Fruit fly (Drosophila melanogaster) whole organism, embryonic: ENCODE results near the gene slmb.

Experiments
- Aef1 ChIP-seq: fragments of 200-800 bp; sonication (Bioruptor generic); IDR thresholded peaks from 3 replicates; pipeline ENCODE4 v1.3.6; 2022; ENCODE audit warnings: missing biosample characterization, missing genetic modification characterization
- B-H2 ChIP-seq: fragments of 200-800 bp; sonication (Bioruptor generic); optimal IDR thresholded peaks from 2 replicates; lab custom pipeline; 2018; ENCODE audit warnings: missing biosample characterization, mild to moderate bottlenecking, missing genetic modification characterization
- CG10979 ChIP-seq: fragments of 200-800 bp; sonication (Bioruptor generic); optimal IDR thresholded peaks from 2 replicates; lab custom pipeline; 2018; ENCODE audit warnings: missing biosample characterization, mild to moderate bottlenecking, missing genetic modification characterization, moderate library complexity
- CG11696 ChIP-seq: fragments of 200-800 bp; sonication (Bioruptor generic); IDR thresholded peaks from 2 replicates; pipeline ENCODE4 v1.3.6; 2022; ENCODE audit warnings: missing biosample characterization, missing genetic modification characterization
- CG12236 ChIP-seq: fragments of 200-800 bp; sonication (Bioruptor generic); optimal IDR thresholded peaks from 2 replicates; lab custom pipeline; 2016; ENCODE audit warnings: missing biosample characterization, missing genetic modification characterization
- CG12659 ChIP-seq: fragments of 200-800 bp; sonication (Bioruptor generic); optimal IDR thresholded peaks from 3 replicates; lab custom pipeline; 2017; ENCODE audit warnings: mild to moderate bottlenecking, missing biosample characterization, missing genetic modification reagents, missing genetic modification characterization
- CG13287 ChIP-seq: fragments of 200-800 bp; sonication (Bioruptor generic); IDR thresholded peaks from 2 replicates; pipeline ENCODE4 v1.3.6; 2022; ENCODE audit warnings: missing biosample characterization, missing genetic modification characterization; ENCODE audit not compliant: partially characterized antibody
- CG13296 ChIP-seq: fragments of 200-800 bp; sonication (Bioruptor generic); optimal IDR thresholded peaks from 3 replicates; lab custom pipeline; 2018; ENCODE audit warnings: missing biosample characterization, mild to moderate bottlenecking, missing genetic modification characterization
- CG13775 ChIP-seq: fragments of 200-800 bp; sonication (Bioruptor generic); optimal IDR thresholded peaks from 3 replicates; lab custom pipeline; 2017; ENCODE audit warnings: missing biosample characterization, mild to moderate bottlenecking, missing genetic modification characterization
- CG1529 ChIP-seq: fragments of 200-800 bp; sonication (Bioruptor generic); optimal IDR thresholded peaks from 3 replicates; lab custom pipeline; 2018; ENCODE audit warnings: missing biosample characterization, missing genetic modification characterization
- CG16815 ChIP-seq: fragments of 200-800 bp; sonication (Bioruptor generic); optimal IDR thresholded peaks from 3 replicates; lab custom pipeline; 2017; ENCODE audit warnings: missing biosample characterization, mild to moderate bottlenecking, missing genetic modification characterization
- CG2116 ChIP-seq: fragments of 200-800 bp; sonication (Bioruptor generic); optimal IDR thresholded peaks from 3 replicates; lab custom pipeline; 2018; ENCODE audit warnings: missing biosample characterization, mild to moderate bottlenecking, missing genetic modification characterization
- CG2202 ChIP-seq: fragments of 200-800 bp; sonication (Bioruptor generic); optimal IDR thresholded peaks from 2 replicates; lab custom pipeline; 2018; ENCODE audit warnings: missing biosample characterization, mild to moderate bottlenecking, missing genetic modification characterization
- CG31441 ChIP-seq: fragments of 200-800 bp; sonication (Bioruptor generic); IDR thresholded peaks from 2 replicates; pipeline ENCODE4 v1.3.6; 2022; ENCODE audit warnings: missing biosample characterization, missing genetic modification characterization
- CG33213 ChIP-seq: fragments of 200-800 bp; sonication (Bioruptor generic); optimal IDR thresholded peaks from 3 replicates; lab custom pipeline; 2016; ENCODE audit warnings: missing biosample characterization, missing genetic modification characterization
- CG4424 ChIP-seq: fragments of 200-800 bp; sonication (Bioruptor generic); optimal IDR thresholded peaks from 3 replicates; lab custom pipeline; 2016; ENCODE audit warnings: missing biosample characterization, missing genetic modification characterization
- CG6654 ChIP-seq: fragments of 200-800 bp; sonication (Bioruptor generic); optimal IDR thresholded peaks from 2 replicates; lab custom pipeline; 2017; ENCODE audit warnings: missing biosample characterization, mild to moderate bottlenecking, missing genetic modification characterization
- CG9876 ChIP-seq: fragments of 200-800 bp; sonication (Bioruptor generic); optimal IDR thresholded peaks from 2 replicates; lab custom pipeline; 2016; ENCODE audit warnings: missing biosample characterization, missing genetic modification characterization
- Camta ChIP-seq: fragments of 200-800 bp; sonication (Bioruptor generic); optimal IDR thresholded peaks from 2 replicates; lab custom pipeline; 2016; ENCODE audit warnings: missing biosample characterization, missing genetic modification characterization
- CrebB ChIP-seq: fragments of 200-800 bp; sonication (Bioruptor generic); optimal IDR thresholded peaks from 3 replicates; lab custom pipeline; 2018; ENCODE audit warnings: missing biosample characterization, mild to moderate bottlenecking, missing genetic modification characterization
- H15 ChIP-seq: fragments of 200-800 bp; sonication (Bioruptor generic); IDR thresholded peaks from 3 replicates; pipeline ENCODE4 v1.3.6; 2022; ENCODE audit warnings: missing biosample characterization, missing genetic modification characterization
- HHEX ChIP-seq: fragments of 200-800 bp; sonication (Bioruptor generic); optimal IDR thresholded peaks from 3 replicates; lab custom pipeline; 2017; ENCODE audit warnings: missing biosample characterization, mild to moderate bottlenecking, missing genetic modification characterization, missing genetic modification reagents
- Hand ChIP-seq: fragments of 200-800 bp; sonication (Bioruptor generic); optimal IDR thresholded peaks from 2 replicates; lab custom pipeline; 2017; ENCODE audit warnings: mild to moderate bottlenecking, missing biosample characterization, missing genetic modification reagents, missing genetic modification characterization
- Lim3 ChIP-seq: fragments of 200-800 bp; sonication (Bioruptor generic); IDR thresholded peaks from 2 replicates; pipeline ENCODE4 v1.3.6; 2022; ENCODE audit warnings: missing biosample characterization, missing genetic modification characterization
- NC2α ChIP-seq: fragments of 200-800 bp; sonication (Bioruptor generic); optimal IDR thresholded peaks from 2 replicates; lab custom pipeline; 2016; ENCODE audit warnings: missing biosample characterization, missing genetic modification characterization
- NC2β ChIP-seq: fragments of 200-800 bp; sonication (Bioruptor generic); optimal IDR thresholded peaks from 2 replicates; lab custom pipeline; 2016; ENCODE audit warnings: missing biosample characterization, missing genetic modification characterization
- Nf-YA ChIP-seq: fragments of 200-800 bp; sonication (Bioruptor generic); IDR thresholded peaks from 2 replicates; pipeline ENCODE4 v1.3.6; 2022; ENCODE audit warnings: missing biosample characterization, missing genetic modification characterization
- Poxn ChIP-seq: fragments of 200-800 bp; sonication (Bioruptor generic); IDR thresholded peaks from 2 replicates; pipeline ENCODE4 v1.3.6; 2022; ENCODE audit warnings: missing biosample characterization, missing genetic modification characterization
- Side ChIP-seq: fragments of 200-800 bp; sonication (Bioruptor generic); optimal IDR thresholded peaks from 2 replicates; lab custom pipeline; 2016; ENCODE audit warnings: missing biosample characterization, missing genetic modification characterization
- Stat92E ChIP-seq, 3 experiments: fragments of >200 bp in 2 of 3; fragments of 200-800 bp in 1 of 3; sonication (Bioruptor generic) in 1 of 3; optimal IDR thresholded peaks; 2 replicates each; lab custom pipeline; 2017 to 2019; ENCODE audit warnings: missing biosample characterization in 3 of 3, missing genetic modification characterization in 3 of 3, mild to moderate bottlenecking in 1 of 3, moderate library complexity in 1 of 3
- ab ChIP-seq: fragments of 200-800 bp; sonication (Bioruptor generic); optimal IDR thresholded peaks from 2 replicates; lab custom pipeline; 2016; ENCODE audit warnings: missing biosample characterization, missing genetic modification characterization
- abd-A ChIP-seq: fragments of 200-800 bp; sonication (Bioruptor generic); optimal IDR thresholded peaks from 3 replicates; lab custom pipeline; 2019; ENCODE audit warnings: missing biosample characterization, mild to moderate bottlenecking, missing genetic modification characterization, moderate library complexity
- caup ChIP-seq: fragments of 200-800 bp; sonication (Bioruptor generic); optimal IDR thresholded peaks from 3 replicates; lab custom pipeline; 2017; ENCODE audit warnings: missing biosample characterization, mild to moderate bottlenecking, missing genetic modification characterization, moderate library complexity; ENCODE audit not compliant: severe bottlenecking
- chinmo ChIP-seq: fragments of 200-800 bp; sonication (Bioruptor generic); IDR thresholded peaks from 4 replicates; pipeline ENCODE4 v1.3.6; 2022; ENCODE audit warnings: missing biosample characterization, missing genetic modification characterization; ENCODE audit not compliant: partially characterized antibody
- chn ChIP-seq: fragments of 200-800 bp; sonication (Bioruptor generic); optimal IDR thresholded peaks from 2 replicates; lab custom pipeline; 2016; ENCODE audit warnings: missing biosample characterization, missing genetic modification characterization
- crc ChIP-seq: fragments of 200-800 bp; sonication (Bioruptor generic); optimal IDR thresholded peaks from 2 replicates; lab custom pipeline; 2016; ENCODE audit warnings: missing biosample characterization, missing genetic modification characterization
- crol ChIP-seq: fragments of 200-800 bp; sonication (Bioruptor generic); IDR thresholded peaks from 2 replicates; pipeline ENCODE4 v1.3.6; 2022; ENCODE audit warnings: missing biosample characterization, missing genetic modification characterization
- dati ChIP-seq: fragments of 200-800 bp; sonication (Bioruptor generic); IDR thresholded peaks from 2 replicates; pipeline ENCODE4 v1.3.6; 2022; ENCODE audit warnings: missing biosample characterization, missing genetic modification characterization
- grau ChIP-seq: fragments of 200-800 bp; optimal IDR thresholded peaks from 3 replicates; lab custom pipeline; 2019; ENCODE audit warnings: missing biosample characterization, mild to moderate bottlenecking, missing genetic modification characterization, moderate library complexity
- her ChIP-seq: fragments of 200-800 bp; sonication (Bioruptor generic); optimal IDR thresholded peaks from 2 replicates; lab custom pipeline; 2016; ENCODE audit warnings: missing biosample characterization, missing genetic modification characterization
- inv ChIP-seq: fragments of 200-800 bp; sonication (Bioruptor generic); IDR thresholded peaks from 2 replicates; pipeline ENCODE4 v1.3.6; 2022; ENCODE audit warnings: missing biosample characterization, missing genetic modification characterization; ENCODE audit not compliant: partially characterized antibody
- knrl ChIP-seq: fragments of 200-800 bp; sonication (Bioruptor generic); IDR thresholded peaks from 3 replicates; pipeline ENCODE4 v1.3.6; 2022; ENCODE audit warnings: missing biosample characterization, missing genetic modification characterization; ENCODE audit not compliant: partially characterized antibody
- lmd ChIP-seq: fragments of 200-800 bp; sonication (Bioruptor generic); IDR thresholded peaks from 2 replicates; pipeline ENCODE4 v1.3.6; 2022; ENCODE audit warnings: missing biosample characterization, missing genetic modification characterization
- maf-S ChIP-seq: fragments of 200-800 bp; sonication (Bioruptor generic); optimal IDR thresholded peaks from 2 replicates; lab custom pipeline; 2016; ENCODE audit warnings: missing biosample characterization, missing genetic modification characterization
- sim ChIP-seq: fragments of 200-800 bp; sonication (Bioruptor generic); IDR thresholded peaks from 2 replicates; pipeline ENCODE4 v1.3.6; 2022; ENCODE audit warnings: missing biosample characterization, missing genetic modification characterization
- sisA ChIP-seq: fragments of 200-800 bp; sonication (Bioruptor generic); IDR thresholded peaks from 2 replicates; pipeline ENCODE4 v1.3.6; 2022; ENCODE audit warnings: missing biosample characterization, missing genetic modification characterization
- tap ChIP-seq: fragments of 200-800 bp; optimal IDR thresholded peaks from 3 replicates; lab custom pipeline; 2019; ENCODE audit warnings: missing biosample characterization, mild to moderate bottlenecking, missing genetic modification characterization, moderate library complexity
- tin ChIP-seq: fragments of 200-800 bp; sonication (Bioruptor generic); optimal IDR thresholded peaks from 3 replicates; lab custom pipeline; 2016; ENCODE audit warnings: missing biosample characterization, missing genetic modification characterization
- tx ChIP-seq: fragments of 200-800 bp; sonication (Bioruptor generic); optimal IDR thresholded peaks from 2 replicates; lab custom pipeline; 2016; ENCODE audit warnings: missing biosample characterization, missing genetic modification characterization
- wek ChIP-seq: fragments of 200-800 bp; sonication (Bioruptor generic); optimal IDR thresholded peaks from 3 replicates; lab custom pipeline; 2018; ENCODE audit warnings: missing biosample characterization, mild to moderate bottlenecking, missing genetic modification characterization, moderate library complexity

Gene slmb

DNA sequence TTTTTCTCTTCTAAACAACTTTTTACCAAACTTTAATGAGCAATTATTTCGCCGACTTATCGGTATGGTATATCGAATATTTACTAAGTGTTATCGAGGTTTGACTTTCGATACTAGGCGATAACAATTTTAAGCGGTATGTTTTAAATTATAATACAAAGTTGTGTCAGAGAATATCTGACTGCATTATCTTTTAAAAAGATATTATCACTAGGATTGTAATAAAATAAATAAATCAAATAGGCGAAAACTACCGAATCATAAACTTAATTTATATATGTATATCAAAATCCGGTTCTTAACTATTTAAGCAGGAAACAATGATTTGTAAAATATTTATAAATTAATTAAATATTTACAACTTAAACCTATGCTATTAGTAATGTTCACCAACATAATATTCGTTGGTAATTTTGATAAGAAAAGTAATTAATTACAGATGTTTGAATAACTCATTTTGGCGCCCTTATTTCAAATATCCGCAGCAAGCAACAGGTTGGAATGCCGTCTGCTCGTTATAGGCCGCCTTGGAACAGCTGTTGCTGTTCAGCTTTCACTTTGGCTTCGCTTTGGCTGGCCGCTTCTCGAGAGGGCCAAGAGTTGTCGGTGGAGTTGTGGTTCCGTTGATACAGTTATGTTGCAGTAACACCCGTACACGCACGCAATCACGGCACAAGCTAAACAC, 19.2 kb downstream of the slmb start, which contains the start of the genes Sec15 and rtet (continued):
- 0 out of 4 replicates have a peak, but pooled peaks have one; percentile 30 for TF ChIP-seq chinmo
- no peak for TF ChIP-seq crol
- peak; percentile 48 for TF ChIP-seq inv
- TF ChIP-seq CG6654 (GFP tag; lab: Kevin White, UChicago) = no peak
- TF ChIP-seq tap (tag; lab: Kevin White, UChicago) = no peak
- peak; percentile 29; the same call in 1 of the 2 replicates for TF ChIP-seq sisA (GFP tag; lab: Robert Waterston, UW)
- TF ChIP-seq B-H2 = peak; percentile 62
- no peak for TF ChIP-seq Lim3
- no peak for TF ChIP-seq dati (GFP tag; lab: Robert Waterston, UW)
- TF ChIP-seq lmd = peak; percentile 67
- peak; percentile 81 for TF ChIP-seq CG10979
- TF ChIP-seq CrebB (tag; lab: Kevin White, UChicago) = no peak
- TF ChIP-seq CG13775 (GFP tag; lab: Kevin White, UChicago) = peak; percentile 88
- TF ChIP-seq CG12236 = no peak
- TF ChIP-seq CG12659 (GFP tag; lab: Kevin White, UChicago) = peak; percentile 70
- TF ChIP-seq Camta = no peak
- peak; percentile 77 for TF ChIP-seq CG13287 (GFP tag; lab: Robert Waterston, UW)
- TF ChIP-seq CG1529 (GFP tag; lab: Kevin White, UChicago) = no peak
- no peak for TF ChIP-seq CG2202 (tag; lab: Kevin White, UChicago)
- TF ChIP-seq CG33213 (GFP tag; lab: Kevin White, UChicago) = no peak
- no peak for TF ChIP-seq Stat92E (GFP tag; optimal IDR thresholded peaks at IDR 0.05; lab: Kevin White, UChicago)
- peak; percentile 41 for TF ChIP-seq caup (GFP tag; lab: Kevin White, UChicago)
- no peak for TF ChIP-seq CG11696 (GFP tag; lab: Robert Waterston, UW)
- TF ChIP-seq sim (GFP tag; lab: Robert Waterston, UW) = no peak
- peak; percentile 62 for TF ChIP-seq CG13296 (GFP tag; lab: Kevin White, UChicago)
- TF ChIP-seq Aef1 = no peak
- no peak for TF ChIP-seq NC2α (GFP tag; lab: Kevin White, UChicago)
- TF ChIP-seq abd-A (tag; lab: Kevin White, UChicago) = no peak
- peak; percentile 54 for TF ChIP-seq CG4424 (GFP tag; lab: Kevin White, UChicago)
- TF ChIP-seq Hand (GFP tag; lab: Kevin White, UChicago) = no peak
- no peak for TF ChIP-seq maf-S (GFP tag; lab: Kevin White, UChicago)
- no peak for TF ChIP-seq Side (GFP tag; lab: Kevin White, UChicago)
- TF ChIP-seq CG9876 (GFP tag; lab: Kevin White, UChicago) = peak; percentile 21
- peak; percentile 29 for TF ChIP-seq CG16815 (GFP tag; lab: Kevin White, UChicago)
- TF ChIP-seq H15 (GFP tag; lab: Robert Waterston, UW) = peak; percentile 47; the same call in 1 of the 3 replicates
- TF ChIP-seq tx (GFP tag; lab: Kevin White, UChicago) = peak; percentile 19
- TF ChIP-seq NC2β (GFP tag; lab: Kevin White, UChicago) = peak; percentile 16
- TF ChIP-seq CG2116 (GFP tag; lab: Kevin White, UChicago) = peak; percentile 70
- TF ChIP-seq grau (tag; lab: Kevin White, UChicago) = peak; percentile 71
- peak; percentile 73; the same call in 2 of the 3 replicates for TF ChIP-seq knrl
- TF ChIP-seq HHEX = peak; percentile 37
- peak; percentile 4 for TF ChIP-seq wek (GFP tag; lab: Kevin White, UChicago)
- TF ChIP-seq tin = peak; percentile 61
- no peak for TF ChIP-seq Poxn (GFP tag; lab: Robert Waterston, UW)
- no peak for TF ChIP-seq her (GFP tag; lab: Kevin White, UChicago)
- peak; percentile 55 for TF ChIP-seq CG31441
- TF ChIP-seq Nf-YA = no peak
- TF ChIP-seq crc (GFP tag; lab: Kevin White, UChicago) = no peak
- peak; percentile 15 for TF ChIP-seq chn (GFP tag; lab: Kevin White, UChicago)
- no peak for TF ChIP-seq ab
